Worm (Caenorhabditis elegans) whole organism, midembryonic: Measurements from ENCODE around the gene sra-27.
A peak's percentile ranks its signal among the peaks of the same experiment; 100 is the strongest.

Experiments used
- T22C8.4 ChIP-seq: fragments of 200-800 bp; sonication (Bioruptor generic); IDR thresholded peaks from 2 replicates; pipeline ENCODE4 v1.3.6; 2022; ENCODE audit warnings: missing genetic modification characterization, missing compliant biosample characterization
- cog-1 ChIP-seq: sonication (generic microtip); optimal IDR thresholded peaks from 2 replicates; lab custom pipeline; 2016; ENCODE audit warnings: missing genetic modification characterization, missing compliant biosample characterization
- flt-1 ChIP-seq: fragments of 200-800 bp; sonication (Bioruptor generic); IDR thresholded peaks from 2 replicates; pipeline ENCODE4 v1.3.6; 2022; ENCODE audit warnings: missing genetic modification characterization, missing compliant biosample characterization
- klf-2 ChIP-seq: fragments of 200-800 bp; sonication (Bioruptor generic); conservative IDR thresholded peaks from 2 replicates; pipeline ENCODE4 v1.3.6; 2022; ENCODE audit warnings: missing genetic modification reagents, missing genetic modification characterization, missing compliant biosample characterization
- med-1 ChIP-seq: sonication (generic microtip); optimal IDR thresholded peaks from 2 replicates; lab custom pipeline; 2017; ENCODE audit warnings: missing genetic modification characterization, mild to moderate bottlenecking, missing compliant biosample characterization, antibody characterized with exemption, missing genetic modification reagents; ENCODE audit not compliant: insufficient read depth
- ref-1 ChIP-seq: fragments of 200-800 bp; sonication (Bioruptor generic); conservative IDR thresholded peaks from 2 replicates; pipeline ENCODE4 v1.3.6; 2022; ENCODE audit warnings: missing genetic modification reagents, missing genetic modification characterization, missing compliant biosample characterization
- tab-1 ChIP-seq: fragments of 200-800 bp; sonication (Bioruptor generic); IDR thresholded peaks from 2 replicates; pipeline ENCODE4 v1.3.6; 2022; ENCODE audit warnings: missing genetic modification characterization, missing compliant biosample characterization
- ztf-23 ChIP-seq: fragments of 200-800 bp; sonication (Bioruptor generic); IDR thresholded peaks from 2 replicates; pipeline ENCODE4 v1.3.6; 2022; ENCODE audit warnings: missing genetic modification reagents, missing genetic modification characterization, missing compliant biosample characterization
- ztf-29 ChIP-seq: fragments of 200-800 bp; sonication (Bioruptor generic); IDR thresholded peaks from 2 replicates; pipeline ENCODE4 v1.3.6; 2022; ENCODE audit warnings: missing genetic modification reagents, missing genetic modification characterization, missing compliant biosample characterization

Gene sra-27

ce11 chrII:6591000-6591399 is 22.2 kb downstream of the sra-27 start:
- TF ChIP-seq ztf-29 (GFP tag; lab: Robert Waterston, UW) = no peak
- no peak for TF ChIP-seq ztf-23 (GFP tag; lab: Robert Waterston, UW)
- no peak for TF ChIP-seq klf-2
- no peak for TF ChIP-seq T22C8.4
- TF ChIP-seq tab-1 = no peak
- TF ChIP-seq ref-1 (GFP tag; lab: Robert Waterston, UW) = no peak
- TF ChIP-seq med-1 (GFP tag; lab: Kevin White, UChicago) = no peak
- no peak for TF ChIP-seq cog-1 (tag; lab: Kevin White, UChicago)
- no peak for TF ChIP-seq flt-1 (GFP tag; lab: Robert Waterston, UW)

- TF ChIP-seq klf-2 = no peak
- no peak for TF ChIP-seq med-1 (GFP tag; lab: Kevin White, UChicago)
- TF ChIP-seq cog-1 (tag; lab: Kevin White, UChicago) = no peak
- no peak for TF ChIP-seq ref-1 (GFP tag; lab: Robert Waterston, UW)
- no peak for TF ChIP-seq T22C8.4
- TF ChIP-seq ztf-29 (GFP tag; lab: Robert Waterston, UW) = no peak
- no peak for TF ChIP-seq ztf-23 (GFP tag; lab: Robert Waterston, UW)
- TF ChIP-seq tab-1 = no peak
- no peak for TF ChIP-seq flt-1 (GFP tag; lab: Robert Waterston, UW)
These were observed 23.4 kb downstream of the sra-27 start, which contains the start of gene C56C10.9 for ce11 chrII:6592251-6592650. Gene C56C10.9, minus strand, starts transcription at chrII:6592351.

ce11 chrII:6594151-6594550 is 25.3 kb downstream of the sra-27 start, which contains the start of gene aipr-1:
Gene aipr-1, minus strand, starts transcription at chrII:6594251.
- no peak for TF ChIP-seq flt-1 (GFP tag; lab: Robert Waterston, UW)
- TF ChIP-seq T22C8.4 = no peak
- TF ChIP-seq tab-1 = no peak
- TF ChIP-seq cog-1 (tag; lab: Kevin White, UChicago) = no peak
- no peak for TF ChIP-seq ztf-29 (GFP tag; lab: Robert Waterston, UW)
- no peak for TF ChIP-seq med-1 (GFP tag; lab: Kevin White, UChicago)
- TF ChIP-seq ref-1 (GFP tag; lab: Robert Waterston, UW) = no peak
- no peak for TF ChIP-seq klf-2
- TF ChIP-seq ztf-23 (GFP tag; lab: Robert Waterston, UW) = no peak

ce11 chrII:6597507-6597906 is 28.7 kb downstream of the sra-27 start:
- TF ChIP-seq tab-1 (no peak), ref-1 (GFP tag; lab: Robert Waterston, UW) (no peak), cog-1 (tag; lab: Kevin White, UChicago) (no peak), med-1 (GFP tag; lab: Kevin White, UChicago) (no peak), klf-2 (no peak)

- TF ChIP-seq klf-2 (no peak), ztf-23 (GFP tag; lab: Robert Waterston, UW) (peak; percentile 43; the same call in 1 of the 2 replicates)
These were observed 29.2 kb downstream of the sra-27 start, which contains the start of gene dnj-8 for ce11 chrII:6598050-6598449. Gene dnj-8, minus strand, starts transcription at chrII:6598080.

ce11 chrII:6600973-6601372 is 32.2 kb downstream of the sra-27 start, which contains the start of gene vps-33.2:
Gene vps-33.2, plus strand, starts transcription at chrII:6601216.
- TF ChIP-seq ref-1 (GFP tag; lab: Robert Waterston, UW) (no peak), tab-1 (no peak), cog-1 (tag; lab: Kevin White, UChicago) (no peak), ztf-23 (GFP tag; lab: Robert Waterston, UW) (peak; percentile 75), klf-2 (no peak), ztf-29 (GFP tag; lab: Robert Waterston, UW) (no peak)

ce11 chrII:6608626-6609025 is 39.8 kb downstream of the sra-27 start:
- TF ChIP-seq tab-1 = no peak
- TF ChIP-seq ref-1 (GFP tag; lab: Robert Waterston, UW) = no peak
- TF ChIP-seq ztf-23 (GFP tag; lab: Robert Waterston, UW) = no peak
- TF ChIP-seq klf-2 = no peak
- no peak for TF ChIP-seq cog-1 (tag; lab: Kevin White, UChicago)
- no peak for TF ChIP-seq flt-1 (GFP tag; lab: Robert Waterston, UW)
- no peak for TF ChIP-seq med-1 (GFP tag; lab: Kevin White, UChicago)
- no peak for TF ChIP-seq ztf-29 (GFP tag; lab: Robert Waterston, UW)
- no peak for TF ChIP-seq T22C8.4

ce11 chrII:6609315-6609842 is 40.6 kb downstream of the sra-27 start, which contains the start of gene epg-5:
Gene epg-5, minus strand, starts transcription at chrII:6609365.
- TF ChIP-seq klf-2 (no peak), T22C8.4 (peak; percentile 51; the same call in 1 of the 2 replicates), tab-1 (no peak)

- TF ChIP-seq ref-1 (GFP tag; lab: Robert Waterston, UW) (no peak), ztf-23 (GFP tag; lab: Robert Waterston, UW) (no peak), ztf-29 (GFP tag; lab: Robert Waterston, UW) (no peak), T22C8.4 (no peak), med-1 (GFP tag; lab: Kevin White, UChicago) (no peak), flt-1 (GFP tag; lab: Robert Waterston, UW) (no peak), cog-1 (tag; lab: Kevin White, UChicago) (no peak), klf-2 (no peak), tab-1 (no peak)
These were observed 41.5 kb downstream of the sra-27 start for ce11 chrII:6610262-6610661.

- TF ChIP-seq ztf-29 (GFP tag; lab: Robert Waterston, UW) (no peak), med-1 (GFP tag; lab: Kevin White, UChicago) (no peak), cog-1 (tag; lab: Kevin White, UChicago) (no peak), ztf-23 (GFP tag; lab: Robert Waterston, UW) (no peak), flt-1 (GFP tag; lab: Robert Waterston, UW) (no peak), tab-1 (no peak), ref-1 (GFP tag; lab: Robert Waterston, UW) (no peak), klf-2 (no peak), T22C8.4 (no peak)
These were observed 43.7 kb downstream of the sra-27 start for ce11 chrII:6612544-6612943.
